Worm (Caenorhabditis elegans) whole organism, L3 larva: Measurements from ENCODE around the gene serp-1.1.

Experiments used
- R02D3.7 ChIP-seq: fragments of 150-350 bp; optimal IDR thresholded peaks from 2 replicates; lab custom pipeline; 2014; ENCODE audit warnings: missing biosample characterization, missing genetic modification characterization
- ZK546.5 ChIP-seq: sonication (generic microtip); optimal IDR thresholded peaks from 2 replicates; lab custom pipeline; 2017; ENCODE audit warnings: missing biosample characterization, missing genetic modification characterization
- aly-2 ChIP-seq: fragments of 150-350 bp; optimal IDR thresholded peaks from 2 replicates; lab custom pipeline; 2014; ENCODE audit warnings: missing biosample characterization, missing genetic modification characterization
- ama-1 ChIP-seq: fragments of 150-350 bp; optimal IDR thresholded peaks from 2 replicates; lab custom pipeline; 2018
- ceh-28 ChIP-seq: fragments of 150-350 bp; optimal IDR thresholded peaks from 2 replicates; lab custom pipeline; 2014; ENCODE audit warnings: missing biosample characterization, missing genetic modification reagents, missing genetic modification characterization
- ceh-82 ChIP-seq: fragments of 150-350 bp; optimal IDR thresholded peaks from 2 replicates; lab custom pipeline; 2014; ENCODE audit warnings: missing biosample characterization, missing genetic modification characterization
- ceh-9 ChIP-seq: sonication (generic microtip); optimal IDR thresholded peaks from 2 replicates; lab custom pipeline; 2018; ENCODE audit warnings: missing biosample characterization, missing genetic modification characterization
- daf-12 ChIP-seq: fragments of 150-350 bp; optimal IDR thresholded peaks from 2 replicates; lab custom pipeline; 2014; ENCODE audit warnings: missing biosample characterization, missing genetic modification reagents, missing genetic modification characterization
- egl-5 ChIP-seq: fragments of 150-350 bp; optimal IDR thresholded peaks from 2 replicates; lab custom pipeline; 2017; ENCODE audit warnings: missing biosample characterization, missing genetic modification reagents, missing genetic modification characterization, inconsistent platforms
- elt-1 ChIP-seq: fragments of 150-350 bp; optimal IDR thresholded peaks from 2 replicates; lab custom pipeline; 2014; ENCODE audit warnings: missing biosample characterization, missing genetic modification characterization
- elt-2 ChIP-seq: sonication (generic microtip); optimal IDR thresholded peaks from 2 replicates; lab custom pipeline; 2016; ENCODE audit warnings: missing genetic modification reagents, mild to moderate bottlenecking, missing genetic modification characterization, missing compliant biosample characterization
- elt-3 ChIP-seq, 3 experiments: fragments of 150-350 bp in 1 of 3; sonication (generic microtip) in 2 of 3; optimal IDR thresholded peaks; 2 replicates in 2 of 3; 4 replicates in 1 of 3; lab custom pipeline; 2014 to 2017; ENCODE audit warnings: missing biosample characterization in 3 of 3, missing genetic modification characterization in 3 of 3
- eor-1 ChIP-seq, 2 experiments: fragments of 150-350 bp; optimal IDR thresholded peaks; 2 replicates each; lab custom pipeline; 2014 to 2018; ENCODE audit warnings: missing biosample characterization in 2 of 2, missing genetic modification characterization in 2 of 2
- fkh-10 ChIP-seq: sonication (generic microtip); optimal IDR thresholded peaks from 2 replicates; lab custom pipeline; 2017; ENCODE audit warnings: missing biosample characterization, missing genetic modification reagents, missing genetic modification characterization
- fkh-2 ChIP-seq: fragments of 150-350 bp; optimal IDR thresholded peaks from 2 replicates; lab custom pipeline; 2014; ENCODE audit warnings: missing biosample characterization, missing genetic modification reagents, missing genetic modification characterization
- fos-1 ChIP-seq: fragments of 150-350 bp; optimal IDR thresholded peaks from 2 replicates; lab custom pipeline; 2014; ENCODE audit warnings: missing biosample characterization, missing genetic modification characterization
- hmg-11 ChIP-seq: sonication (generic microtip); optimal IDR thresholded peaks from 2 replicates; lab custom pipeline; 2016; ENCODE audit warnings: missing genetic modification characterization, missing compliant biosample characterization
- jun-1 ChIP-seq: fragments of 150-350 bp; optimal IDR thresholded peaks from 2 replicates; lab custom pipeline; 2014; ENCODE audit warnings: missing biosample characterization, missing genetic modification reagents, missing genetic modification characterization
- lin-15B ChIP-seq: fragments of 150-350 bp; optimal IDR thresholded peaks from 2 replicates; lab custom pipeline; 2014; ENCODE audit warnings: missing biosample characterization, missing genetic modification characterization
- lin-39 ChIP-seq: fragments of 150-350 bp; optimal IDR thresholded peaks from 2 replicates; lab custom pipeline; 2018; ENCODE audit warnings: missing biosample characterization, missing genetic modification reagents, missing genetic modification characterization
- lsy-12 ChIP-seq: sonication (generic microtip); optimal IDR thresholded peaks from 2 replicates; lab custom pipeline; 2016; ENCODE audit warnings: mild to moderate bottlenecking, missing genetic modification characterization, missing compliant biosample characterization
- mdl-1 ChIP-seq: fragments of 150-350 bp; optimal IDR thresholded peaks from 2 replicates; lab custom pipeline; 2014; ENCODE audit warnings: missing biosample characterization, missing genetic modification characterization
- mml-1 ChIP-seq: fragments of 150-350 bp; sonication (generic microtip); optimal IDR thresholded peaks from 3 replicates; lab custom pipeline; 2014; ENCODE audit warnings: missing biosample characterization, missing genetic modification characterization
- nhr-11 ChIP-seq: fragments of 150-350 bp; optimal IDR thresholded peaks from 2 replicates; lab custom pipeline; 2014; ENCODE audit warnings: missing biosample characterization, missing genetic modification characterization
- nhr-12 ChIP-seq: fragments of 150-350 bp; optimal IDR thresholded peaks from 2 replicates; lab custom pipeline; 2014; ENCODE audit warnings: missing biosample characterization, missing genetic modification characterization
- nhr-23 ChIP-seq: fragments of 150-350 bp; optimal IDR thresholded peaks from 2 replicates; lab custom pipeline; 2014; ENCODE audit warnings: missing biosample characterization, missing genetic modification reagents, missing genetic modification characterization
- nhr-25 ChIP-seq: sonication (generic microtip); optimal IDR thresholded peaks from 2 replicates; lab custom pipeline; 2017; ENCODE audit warnings: missing biosample characterization, missing genetic modification characterization
- nhr-28 ChIP-seq: fragments of 150-350 bp; optimal IDR thresholded peaks from 2 replicates; lab custom pipeline; 2014; ENCODE audit warnings: missing biosample characterization, missing genetic modification characterization
- nhr-43 ChIP-seq: sonication (generic microtip); optimal IDR thresholded peaks from 2 replicates; lab custom pipeline; 2016; ENCODE audit warnings: mild to moderate bottlenecking, missing genetic modification characterization, missing compliant biosample characterization; ENCODE audit not compliant: poor library complexity, severe bottlenecking
- nhr-67 ChIP-seq: fragments of 150-350 bp; optimal IDR thresholded peaks from 2 replicates; lab custom pipeline; 2014; ENCODE audit warnings: missing biosample characterization, missing genetic modification characterization
- nhr-76 ChIP-seq: fragments of 150-350 bp; sonication (generic microtip); optimal IDR thresholded peaks from 5 replicates; lab custom pipeline; 2014; ENCODE audit warnings: missing biosample characterization, missing genetic modification characterization
- nhr-77 ChIP-seq: fragments of 150-350 bp; optimal IDR thresholded peaks from 2 replicates; lab custom pipeline; 2014; ENCODE audit warnings: missing biosample characterization, missing genetic modification characterization
- pha-4 ChIP-seq: fragments of 150-350 bp; optimal IDR thresholded peaks from 2 replicates; lab custom pipeline; 2014; ENCODE audit warnings: missing biosample characterization, missing genetic modification reagents, missing genetic modification characterization
- pqm-1 ChIP-seq: fragments of 150-350 bp; optimal IDR thresholded peaks from 2 replicates; lab custom pipeline; 2017; ENCODE audit warnings: missing biosample characterization, missing genetic modification characterization, inconsistent platforms
- sea-2 ChIP-seq: fragments of 150-350 bp; sonication (generic microtip); optimal IDR thresholded peaks from 4 replicates; lab custom pipeline; 2014; ENCODE audit warnings: missing biosample characterization, missing genetic modification reagents, missing genetic modification characterization
- skn-1 ChIP-seq: fragments of 150-350 bp; optimal IDR thresholded peaks from 2 replicates; lab custom pipeline; 2014; ENCODE audit warnings: missing biosample characterization, missing genetic modification characterization
- snpc-4 ChIP-seq: fragments of 150-350 bp; optimal IDR thresholded peaks from 2 replicates; lab custom pipeline; 2014; ENCODE audit warnings: missing biosample characterization, missing genetic modification characterization
- tbx-2 ChIP-seq: sonication (generic microtip); optimal IDR thresholded peaks from 2 replicates; lab custom pipeline; 2016; ENCODE audit warnings: mild to moderate bottlenecking, missing genetic modification characterization, missing compliant biosample characterization
- unc-62 ChIP-seq: fragments of 150-350 bp; sonication (generic microtip); optimal IDR thresholded peaks from 4 replicates; lab custom pipeline; 2014; ENCODE audit warnings: missing biosample characterization, missing genetic modification reagents, missing genetic modification characterization
- zag-1 ChIP-seq: fragments of 150-350 bp; optimal IDR thresholded peaks from 2 replicates; lab custom pipeline; 2014; ENCODE audit warnings: missing biosample characterization, missing genetic modification characterization
- ztf-11 ChIP-seq: fragments of 150-350 bp; optimal IDR thresholded peaks from 2 replicates; lab custom pipeline; 2014; ENCODE audit warnings: missing biosample characterization, missing genetic modification characterization
- ztf-4 ChIP-seq: fragments of 150-350 bp; optimal IDR thresholded peaks from 2 replicates; lab custom pipeline; 2014; ENCODE audit warnings: missing biosample characterization, missing genetic modification characterization

Gene serp-1.1

DNA sequence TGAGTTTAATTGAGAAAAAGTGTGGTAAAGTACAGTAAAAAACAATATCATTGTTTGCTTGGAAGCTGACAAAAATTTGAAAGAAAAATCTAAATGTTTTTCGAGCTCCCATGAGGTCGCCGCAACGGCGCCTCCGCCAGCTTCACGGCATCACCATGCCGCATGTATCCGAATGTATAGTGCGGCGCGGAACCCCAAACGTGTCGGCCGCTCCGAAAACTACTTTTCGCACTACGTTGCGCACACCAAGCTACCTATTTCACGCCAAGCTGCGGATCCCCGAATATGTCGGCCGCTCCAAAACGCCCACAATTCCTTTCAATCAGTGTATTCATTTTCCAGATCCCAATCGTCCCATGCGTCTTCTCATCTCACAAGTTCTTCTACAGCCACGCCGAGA is 9.6 kb downstream of the serp-1.1 start:
- TF ChIP-seq nhr-25 (tag; lab: Kevin White, UChicago) (no peak), snpc-4 (tag; lab: Kevin White, UChicago) (peak; percentile 36)
- TF ChIP-seq, all 47 proteins: peak for 1

DNA sequence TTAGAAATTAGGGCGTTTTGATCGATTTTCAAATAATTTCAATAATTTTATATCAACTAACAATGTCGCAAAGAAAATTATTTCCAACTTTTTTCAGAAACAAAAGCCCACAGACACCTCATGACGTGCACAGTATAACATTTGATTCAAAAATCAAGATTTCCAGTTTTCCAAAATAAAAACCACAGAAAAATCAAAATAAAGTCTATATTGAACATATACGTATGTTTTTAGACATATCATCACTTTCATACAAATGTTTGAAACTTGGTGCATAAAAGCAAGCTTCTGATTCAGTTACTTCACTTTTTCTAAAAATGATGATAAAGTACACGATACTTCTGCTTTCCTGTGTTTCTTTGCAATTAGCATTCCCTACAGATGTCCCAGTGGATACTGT is 15.5 kb downstream of the serp-1.1 start, which contains the start of gene F53H4.2:
Gene F53H4.2 (plus strand): TSS at position 301 of the 400 bp plus-strand sequence.
- no peak for TF ChIP-seq nhr-12 (tag; lab: Kevin White, UChicago)
- no peak for TF ChIP-seq fkh-10 (GFP tag; lab: Kevin White, UChicago)
- no peak for TF ChIP-seq elt-1 (tag; lab: Kevin White, UChicago)
- no peak for TF ChIP-seq nhr-43 (tag; lab: Kevin White, UChicago)
- TF ChIP-seq ztf-4 (tag; lab: Kevin White, UChicago), result no peak
- no peak for TF ChIP-seq R02D3.7 (tag; lab: Kevin White, UChicago)
- TF ChIP-seq elt-3 (tag; optimal IDR thresholded peaks at IDR 0.05; lab: Kevin White, UChicago), result no peak
- TF ChIP-seq mml-1 (tag; lab: Kevin White, UChicago), result no peak
- TF ChIP-seq mdl-1 (tag; lab: Kevin White, UChicago), result no peak
- no peak for TF ChIP-seq nhr-23
- TF ChIP-seq sea-2 (GFP tag; lab: Kevin White, UChicago), result no peak
- TF ChIP-seq skn-1 (tag; lab: Kevin White, UChicago), result no peak
- no peak for TF ChIP-seq ceh-9
- TF ChIP-seq egl-5 (tag; lab: Kevin White, UChicago), result no peak
- TF ChIP-seq lin-15B, result no peak
- no peak for TF ChIP-seq nhr-76 (tag; lab: Kevin White, UChicago)
- no peak for TF ChIP-seq ceh-28 (tag; lab: Kevin White, UChicago)
- TF ChIP-seq ztf-11 (tag; lab: Kevin White, UChicago), result no peak
- TF ChIP-seq nhr-67, result no peak
- no peak for TF ChIP-seq pha-4 (tag; lab: Kevin White, UChicago)

ce11 chrX:15860556-15861008 is 19.2 kb downstream of the serp-1.1 start, which contains the start of gene F53H4.6:
F53H4.6 (minus strand) TSS chrX:15860606.
- TF ChIP-seq nhr-77 (tag; lab: Kevin White, UChicago) (no peak), nhr-25 (tag; lab: Kevin White, UChicago) (no peak), lsy-12 (peak; percentile 62), lin-15B (peak; percentile 77), snpc-4 (tag; lab: Kevin White, UChicago) (no peak), nhr-12 (tag; lab: Kevin White, UChicago) (no peak), unc-62 (no peak)

- no peak for TF ChIP-seq nhr-67
- TF ChIP-seq pqm-1, result peak; percentile 13
- peak; percentile 64 for TF ChIP-seq nhr-23
- peak; percentile 89 for TF ChIP-seq mdl-1 (tag; lab: Kevin White, UChicago)
- no peak for TF ChIP-seq elt-1 (tag; lab: Kevin White, UChicago)
- TF ChIP-seq tbx-2 (tag; lab: Kevin White, UChicago), result no peak
- TF ChIP-seq nhr-25 (tag; lab: Kevin White, UChicago), result peak; percentile 39
- TF ChIP-seq ceh-82 (tag; lab: Kevin White, UChicago), result no peak
- TF ChIP-seq R02D3.7 (tag; lab: Kevin White, UChicago), result peak; percentile 53
- no peak for TF ChIP-seq nhr-28 (tag; lab: Kevin White, UChicago)
- TF ChIP-seq ceh-9, result no peak
- TF ChIP-seq elt-2, result peak; percentile 62
- no peak for TF ChIP-seq ZK546.5
- peak; percentile 51 for TF ChIP-seq lin-39 (tag; lab: Kevin White, UChicago)
- peak; percentile 56 for TF ChIP-seq egl-5 (tag; lab: Kevin White, UChicago)
- TF ChIP-seq fkh-2, result no peak
- TF ChIP-seq unc-62, result no peak
- TF ChIP-seq snpc-4 (tag; lab: Kevin White, UChicago), result peak; percentile 55
- peak; percentile 43 for TF ChIP-seq hmg-11 (tag; lab: Kevin White, UChicago)
- TF ChIP-seq nhr-77 (tag; lab: Kevin White, UChicago), result no peak
- no peak for TF ChIP-seq nhr-76 (tag; lab: Kevin White, UChicago)
- TF ChIP-seq jun-1 (tag; lab: Kevin White, UChicago), result peak; percentile 49
- TF ChIP-seq nhr-12 (tag; lab: Kevin White, UChicago), result no peak
- TF ChIP-seq fkh-10 (GFP tag; lab: Kevin White, UChicago), result no peak
- peak; percentile 51 for TF ChIP-seq nhr-43 (tag; lab: Kevin White, UChicago)
- peak; percentile 90 for TF ChIP-seq lin-15B
- no peak for TF ChIP-seq ama-1 (lab: Kevin White, UChicago)
- TF ChIP-seq eor-1 (tag; optimal IDR thresholded peaks at IDR 0.05; lab: Kevin White, UChicago), result no peak
- peak; percentile 68 for TF ChIP-seq skn-1 (tag; lab: Kevin White, UChicago)
- no peak for TF ChIP-seq zag-1 (tag; lab: Kevin White, UChicago)
- peak; percentile 89 for TF ChIP-seq pha-4 (tag; lab: Kevin White, UChicago)
- no peak for TF ChIP-seq ztf-11 (tag; lab: Kevin White, UChicago)
- no peak for TF ChIP-seq fos-1 (tag; lab: Kevin White, UChicago)
- TF ChIP-seq elt-3 (tag; optimal IDR thresholded peaks at IDR 0.05; lab: Kevin White, UChicago), result no peak
- TF ChIP-seq daf-12 (tag; lab: Kevin White, UChicago), result no peak
- TF ChIP-seq aly-2, result no peak
- TF ChIP-seq mml-1 (tag; lab: Kevin White, UChicago), result no peak
- no peak for TF ChIP-seq nhr-11 (tag; lab: Kevin White, UChicago)
Observed at ce11 chrX:15865868-15866555, 24.6 kb downstream of the serp-1.1 start, which contains the start of the genes csb-1 and F53H4.4. csb-1 (minus strand) TSS chrX:15865918. F53H4.4 (plus strand) TSS chrX:15866387.
